Worm (Caenorhabditis elegans) whole organism, L2 larva: ENCODE measurements around the gene nspg-6.

Experiments used
- C34F6.9 ChIP-seq: fragments of 150-350 bp; optimal IDR thresholded peaks from 2 replicates; lab custom pipeline; 2014; ENCODE audit warnings: missing biosample characterization, missing genetic modification characterization
- F13H6.1 ChIP-seq: sonication (generic microtip); optimal IDR thresholded peaks from 2 replicates; lab custom pipeline; 2016; ENCODE audit warnings: missing genetic modification characterization, missing compliant biosample characterization
- R02D3.7 ChIP-seq: fragments of 150-350 bp; optimal IDR thresholded peaks from 2 replicates; lab custom pipeline; 2014; ENCODE audit warnings: missing biosample characterization, missing genetic modification characterization
- Y55F3AM.14 ChIP-seq: fragments of 200-800 bp; sonication (Bioruptor generic); optimal IDR thresholded peaks from 2 replicates; lab custom pipeline; 2018; ENCODE audit warnings: mild to moderate bottlenecking, missing genetic modification characterization, missing compliant biosample characterization
- ZK546.5 ChIP-seq: sonication (generic microtip); optimal IDR thresholded peaks from 2 replicates; lab custom pipeline; 2017; ENCODE audit warnings: missing biosample characterization, missing genetic modification characterization
- aly-2 ChIP-seq: fragments of 150-350 bp; optimal IDR thresholded peaks from 2 replicates; lab custom pipeline; 2014; ENCODE audit warnings: missing biosample characterization, missing genetic modification characterization
- ama-1 ChIP-seq: fragments of 150-350 bp; optimal IDR thresholded peaks from 2 replicates; lab custom pipeline; 2018; ENCODE audit warnings: inconsistent platforms
- blmp-1 ChIP-seq: sonication (generic microtip); optimal IDR thresholded peaks from 2 replicates; lab custom pipeline; 2017; ENCODE audit warnings: missing genetic modification characterization, mild to moderate bottlenecking, missing compliant biosample characterization, antibody characterized with exemption, moderate library complexity; ENCODE audit not compliant: insufficient read depth
- ceh-16 ChIP-seq: fragments of 150-350 bp; optimal IDR thresholded peaks from 2 replicates; lab custom pipeline; 2014; ENCODE audit warnings: missing biosample characterization, missing genetic modification characterization
- ceh-82 ChIP-seq: fragments of 150-350 bp; optimal IDR thresholded peaks from 2 replicates; lab custom pipeline; 2014; ENCODE audit warnings: missing biosample characterization, missing genetic modification characterization
- crh-2 ChIP-seq: sonication (generic microtip); optimal IDR thresholded peaks from 2 replicates; lab custom pipeline; 2017; ENCODE audit warnings: missing biosample characterization, missing genetic modification characterization
- dmd-4 ChIP-seq: sonication (generic microtip); optimal IDR thresholded peaks from 2 replicates; lab custom pipeline; 2017; ENCODE audit warnings: missing biosample characterization, missing genetic modification characterization
- egl-27 ChIP-seq: sonication (generic microtip); optimal IDR thresholded peaks from 3 replicates; lab custom pipeline; 2017; ENCODE audit warnings: missing biosample characterization, missing genetic modification reagents, missing genetic modification characterization
- elt-3 ChIP-seq: sonication (generic microtip); optimal IDR thresholded peaks from 2 replicates; lab custom pipeline; 2017; ENCODE audit warnings: missing biosample characterization, missing genetic modification characterization
- fos-1 ChIP-seq: fragments of 150-350 bp; optimal IDR thresholded peaks from 2 replicates; lab custom pipeline; 2014; ENCODE audit warnings: missing biosample characterization, missing genetic modification characterization
- gmeb-1 ChIP-seq: fragments of 150-350 bp; optimal IDR thresholded peaks from 2 replicates; lab custom pipeline; 2014; ENCODE audit warnings: missing biosample characterization, missing genetic modification characterization
- lin-11 ChIP-seq: fragments of 150-350 bp; sonication (generic microtip); optimal IDR thresholded peaks from 2 replicates; lab custom pipeline; 2014; ENCODE audit warnings: missing biosample characterization, missing genetic modification characterization, inconsistent platforms, mixed read lengths
- lin-39 ChIP-seq: fragments of 150-350 bp; optimal IDR thresholded peaks from 2 replicates; lab custom pipeline; 2014; ENCODE audit warnings: missing biosample characterization, missing genetic modification reagents, missing genetic modification characterization
- lsy-2 ChIP-seq, 2 experiments: fragments of 150-350 bp in 1 of 2; sonication (generic microtip) in 1 of 2; optimal IDR thresholded peaks; 2 replicates each; lab custom pipeline; 2014 to 2017; ENCODE audit warnings: missing biosample characterization in 2 of 2, missing genetic modification characterization in 2 of 2
- mbf-1 ChIP-seq: sonication (generic microtip); optimal IDR thresholded peaks from 2 replicates; lab custom pipeline; 2017; ENCODE audit warnings: missing biosample characterization, missing genetic modification characterization
- mdl-1 ChIP-seq, 2 experiments: fragments of 150-350 bp in 1 of 2; sonication (generic microtip) in 1 of 2; optimal IDR thresholded peaks; 2 replicates each; lab custom pipeline; 2017; ENCODE audit warnings: missing biosample characterization in 2 of 2, missing genetic modification characterization in 2 of 2
- nhr-10 ChIP-seq: sonication (generic microtip); optimal IDR thresholded peaks from 2 replicates; lab custom pipeline; 2017; ENCODE audit warnings: missing biosample characterization, missing genetic modification characterization
- nhr-11 ChIP-seq: fragments of 150-350 bp; optimal IDR thresholded peaks from 2 replicates; lab custom pipeline; 2014; ENCODE audit warnings: missing biosample characterization, missing genetic modification characterization
- nhr-12 ChIP-seq: fragments of 150-350 bp; optimal IDR thresholded peaks from 2 replicates; lab custom pipeline; 2014; ENCODE audit warnings: missing biosample characterization, missing genetic modification characterization
- nhr-129 ChIP-seq: fragments of 150-350 bp; optimal IDR thresholded peaks from 2 replicates; lab custom pipeline; 2014; ENCODE audit warnings: missing biosample characterization, missing genetic modification characterization
- nhr-23 ChIP-seq: fragments of 150-350 bp; optimal IDR thresholded peaks from 2 replicates; lab custom pipeline; 2014; ENCODE audit warnings: missing biosample characterization, missing genetic modification reagents, missing genetic modification characterization
- nhr-237 ChIP-seq: fragments of 150-350 bp; optimal IDR thresholded peaks from 2 replicates; lab custom pipeline; 2014; ENCODE audit warnings: missing biosample characterization, missing genetic modification characterization
- nhr-25 ChIP-seq: fragments of 150-350 bp; sonication (generic microtip); optimal IDR thresholded peaks from 3 replicates; lab custom pipeline; 2014; ENCODE audit warnings: missing biosample characterization, missing genetic modification characterization
- nhr-6 ChIP-seq: fragments of 150-350 bp; optimal IDR thresholded peaks from 2 replicates; lab custom pipeline; 2014; ENCODE audit warnings: missing biosample characterization, missing genetic modification characterization
- nhr-77 ChIP-seq: fragments of 150-350 bp; optimal IDR thresholded peaks from 2 replicates; lab custom pipeline; 2014; ENCODE audit warnings: missing biosample characterization, missing genetic modification characterization
- peb-1 ChIP-seq: fragments of 150-350 bp; optimal IDR thresholded peaks from 2 replicates; lab custom pipeline; 2014; ENCODE audit warnings: missing biosample characterization, missing genetic modification characterization
- sem-4 ChIP-seq: fragments of 150-350 bp; optimal IDR thresholded peaks from 2 replicates; lab custom pipeline; 2014; ENCODE audit warnings: missing biosample characterization, missing genetic modification reagents, missing genetic modification characterization
- sma-3 ChIP-seq: sonication (generic microtip); optimal IDR thresholded peaks from 2 replicates; lab custom pipeline; 2016; ENCODE audit warnings: missing genetic modification reagents, missing genetic modification characterization, missing compliant biosample characterization
- sma-9 ChIP-seq, 2 experiments: fragments of 150-350 bp in 1 of 2; sonication (generic microtip) in 1 of 2; optimal IDR thresholded peaks; 2 replicates each; lab custom pipeline; 2014 to 2016; ENCODE audit warnings: missing genetic modification characterization in 2 of 2, mild to moderate bottlenecking in 1 of 2, missing biosample characterization in 1 of 2, missing compliant biosample characterization in 1 of 2, missing genetic modification reagents in 1 of 2, moderate library complexity in 1 of 2
- snpc-4 ChIP-seq: fragments of 150-350 bp; optimal IDR thresholded peaks from 2 replicates; lab custom pipeline; 2014; ENCODE audit warnings: missing biosample characterization, missing genetic modification characterization
- unc-39 ChIP-seq: fragments of 150-350 bp; optimal IDR thresholded peaks from 2 replicates; lab custom pipeline; 2014; ENCODE audit warnings: missing biosample characterization, missing genetic modification characterization
- unc-55 ChIP-seq: fragments of 150-350 bp; sonication (generic microtip); optimal IDR thresholded peaks from 3 replicates; lab custom pipeline; 2014; ENCODE audit warnings: missing biosample characterization, missing genetic modification reagents, missing genetic modification characterization
- unc-62 ChIP-seq: fragments of 150-350 bp; optimal IDR thresholded peaks from 2 replicates; lab custom pipeline; 2014; ENCODE audit warnings: missing biosample characterization, missing genetic modification reagents, missing genetic modification characterization
- zag-1 ChIP-seq: fragments of 150-350 bp; optimal IDR thresholded peaks from 2 replicates; lab custom pipeline; 2014; ENCODE audit warnings: missing biosample characterization, missing genetic modification characterization
- ztf-11 ChIP-seq: sonication (generic microtip); optimal IDR thresholded peaks from 2 replicates; lab custom pipeline; 2017; ENCODE audit warnings: missing biosample characterization, missing genetic modification characterization
- ztf-4 ChIP-seq: fragments of 150-350 bp; optimal IDR thresholded peaks from 2 replicates; lab custom pipeline; 2014; ENCODE audit warnings: missing biosample characterization, missing genetic modification characterization

The nspg-6 gene

ce11 chrIII:7322018-7322417 lies 7.2 kb upstream of the nspg-6 start:
- TF ChIP-seq ZK546.5 (tag; lab: Kevin White, UChicago) (no peak), nhr-129 (peak; percentile 41), lin-39 (tag; lab: Kevin White, UChicago) (no peak), sma-3 (GFP tag; lab: Kevin White, UChicago) (no peak), C34F6.9 (tag; lab: Kevin White, UChicago) (no peak), F13H6.1 (tag; lab: Kevin White, UChicago) (peak; percentile 66), ceh-82 (tag; lab: Kevin White, UChicago) (no peak), ztf-4 (tag; lab: Kevin White, UChicago) (no peak), crh-2 (tag; lab: Kevin White, UChicago) (peak; percentile 11), nhr-11 (tag; lab: Kevin White, UChicago) (no peak), unc-62 (GFP tag; lab: Kevin White, UChicago) (no peak), nhr-10 (no peak), snpc-4 (tag; lab: Kevin White, UChicago) (no peak), lin-11 (no peak), zag-1 (tag; lab: Kevin White, UChicago) (no peak), egl-27 (tag; lab: Kevin White, UChicago) (no peak), nhr-12 (tag; lab: Kevin White, UChicago) (no peak), sma-9 (GFP tag; optimal IDR thresholded peaks at IDR 0.05; lab: Kevin White, UChicago) (peak; percentile 35), sma-9 (tag; optimal IDR thresholded peaks at IDR 0.05; lab: Kevin White, UChicago) (no peak), fos-1 (peak; percentile 8), sem-4 (no peak), ztf-11 (no peak), nhr-23 (no peak), ceh-16 (tag; lab: Kevin White, UChicago) (no peak), ama-1 (lab: Kevin White, UChicago) (no peak), Y55F3AM.14 (GFP tag; lab: Kevin White, UChicago) (no peak), nhr-77 (no peak), gmeb-1 (tag; lab: Kevin White, UChicago) (no peak), blmp-1 (no peak), peb-1 (tag; lab: Kevin White, UChicago) (no peak), lsy-2 (tag; optimal IDR thresholded peaks at IDR 0.05; lab: Kevin White, UChicago) (no peak), dmd-4 (tag; lab: Kevin White, UChicago) (no peak), unc-55 (GFP tag; lab: Kevin White, UChicago) (no peak), aly-2 (no peak), nhr-6 (tag; lab: Kevin White, UChicago) (no peak), nhr-237 (tag; lab: Kevin White, UChicago) (no peak), mbf-1 (tag; lab: Kevin White, UChicago) (no peak)

- TF ChIP-seq egl-27 (tag; lab: Kevin White, UChicago) (no peak), fos-1 (peak; percentile 70), nhr-129 (peak; percentile 9), C34F6.9 (tag; lab: Kevin White, UChicago) (no peak)
Measured at ce11 chrIII:7319390-7319789, 4.6 kb upstream of the nspg-6 start, which contains the start of gene F56C9.8. TSS of gene F56C9.8 (minus strand) at chrIII:7319509.

ce11 chrIII:7317354-7317753 lies 2.6 kb upstream of the nspg-6 start:
- TF ChIP-seq crh-2 (tag; lab: Kevin White, UChicago), result peak; percentile 18
- peak; percentile 38 for TF ChIP-seq fos-1
- TF ChIP-seq ceh-82 (tag; lab: Kevin White, UChicago), result no peak

- TF ChIP-seq gmeb-1 (tag; lab: Kevin White, UChicago), result no peak
- no peak for TF ChIP-seq nhr-12 (tag; lab: Kevin White, UChicago)
- no peak for TF ChIP-seq nhr-23
- TF ChIP-seq sma-9 (GFP tag; optimal IDR thresholded peaks at IDR 0.05; lab: Kevin White, UChicago), result no peak
- TF ChIP-seq sma-9 (tag; optimal IDR thresholded peaks at IDR 0.05; lab: Kevin White, UChicago), result no peak
- TF ChIP-seq nhr-129, result no peak
- no peak for TF ChIP-seq lin-39 (tag; lab: Kevin White, UChicago)
- no peak for TF ChIP-seq ceh-82 (tag; lab: Kevin White, UChicago)
- no peak for TF ChIP-seq ZK546.5 (tag; lab: Kevin White, UChicago)
- TF ChIP-seq mdl-1 (tag; optimal IDR thresholded peaks at IDR 0.05; lab: Kevin White, UChicago), result no peak
- no peak for TF ChIP-seq zag-1 (tag; lab: Kevin White, UChicago)
- no peak for TF ChIP-seq elt-3 (tag; lab: Kevin White, UChicago)
- TF ChIP-seq nhr-10, result no peak
- TF ChIP-seq R02D3.7 (tag; lab: Kevin White, UChicago), result no peak
- no peak for TF ChIP-seq unc-39
- TF ChIP-seq crh-2 (tag; lab: Kevin White, UChicago), result no peak
- TF ChIP-seq nhr-25, result no peak
Measured at ce11 chrIII:7314473-7314872, 304 bp downstream of the nspg-6 start.
